Fruit fly (Drosophila melanogaster) whole organism, embryonic: ENCODE data around the gene Ugt49B2.
A peak's percentile ranks its signal among the peaks of the same experiment; 100 is the strongest.

Source experiments
- Atf6 ChIP-seq: fragments of 200-800 bp; sonication (Bioruptor generic); IDR thresholded peaks from 2 replicates; pipeline ENCODE4 v1.3.6; 2022; ENCODE audit warnings: missing biosample characterization, missing genetic modification characterization
- CG12219 ChIP-seq: fragments of 200-800 bp; sonication (Bioruptor generic); optimal IDR thresholded peaks from 3 replicates; lab custom pipeline; 2018; ENCODE audit warnings: missing biosample characterization, mild to moderate bottlenecking, missing genetic modification characterization
- CG17328 ChIP-seq: fragments of 200-800 bp; sonication (Bioruptor generic); IDR thresholded peaks from 2 replicates; pipeline ENCODE4 v1.3.6; 2022; ENCODE audit warnings: missing biosample characterization, missing genetic modification characterization
- CG17359 ChIP-seq: fragments of 200-800 bp; sonication (Bioruptor generic); optimal IDR thresholded peaks from 3 replicates; lab custom pipeline; 2018; ENCODE audit warnings: missing biosample characterization, mild to moderate bottlenecking, missing genetic modification characterization, moderate library complexity
- CG1792 ChIP-seq: fragments of 200-800 bp; sonication (Bioruptor generic); optimal IDR thresholded peaks from 2 replicates; lab custom pipeline; 2016; ENCODE audit warnings: missing biosample characterization, missing genetic modification characterization
- CG2129 ChIP-seq: fragments of 200-800 bp; sonication (Bioruptor generic); IDR thresholded peaks from 2 replicates; pipeline ENCODE4 v1.3.6; 2022; ENCODE audit warnings: missing biosample characterization, missing genetic modification characterization; ENCODE audit not compliant: partially characterized antibody
- CG3281 ChIP-seq: fragments of 200-800 bp; sonication (Bioruptor generic); optimal IDR thresholded peaks from 3 replicates; lab custom pipeline; 2017; ENCODE audit warnings: missing biosample characterization, mild to moderate bottlenecking, missing genetic modification characterization
- CG3847 ChIP-seq: fragments of 200-800 bp; sonication (Bioruptor generic); IDR thresholded peaks from 2 replicates; pipeline ENCODE4 v1.3.6; 2022; ENCODE audit warnings: missing biosample characterization, missing genetic modification characterization
- CG4424 ChIP-seq: fragments of 200-800 bp; sonication (Bioruptor generic); optimal IDR thresholded peaks from 3 replicates; lab custom pipeline; 2016; ENCODE audit warnings: missing biosample characterization, missing genetic modification characterization
- CG4707 ChIP-seq: fragments of 200-800 bp; sonication (Bioruptor generic); optimal IDR thresholded peaks from 2 replicates; lab custom pipeline; 2018; ENCODE audit warnings: missing biosample characterization, mild to moderate bottlenecking, missing genetic modification characterization, moderate library complexity
- CG6689 ChIP-seq: fragments of 200-800 bp; sonication (Bioruptor generic); IDR thresholded peaks from 2 replicates; pipeline ENCODE4 v1.3.6; 2022; ENCODE audit warnings: missing biosample characterization, missing genetic modification characterization
- CG6813 ChIP-seq: fragments of 200-800 bp; sonication (Bioruptor generic); optimal IDR thresholded peaks from 2 replicates; lab custom pipeline; 2017; ENCODE audit warnings: missing biosample characterization, missing genetic modification characterization, mild to moderate bottlenecking, moderate library complexity, missing genetic modification reagents
- CG7839 ChIP-seq: fragments of 200-800 bp; sonication (Bioruptor generic); optimal IDR thresholded peaks from 3 replicates; lab custom pipeline; 2018; ENCODE audit warnings: missing biosample characterization, mild to moderate bottlenecking, missing genetic modification characterization, moderate library complexity
- CG8089 ChIP-seq: fragments of 200-800 bp; sonication (Bioruptor generic); optimal IDR thresholded peaks from 3 replicates; lab custom pipeline; 2016; ENCODE audit warnings: missing biosample characterization, missing genetic modification characterization
- CG8281 ChIP-seq: fragments of 200-800 bp; sonication (Bioruptor generic); optimal IDR thresholded peaks from 2 replicates; lab custom pipeline; 2018; ENCODE audit warnings: missing biosample characterization, mild to moderate bottlenecking, missing genetic modification characterization, moderate library complexity
- CG8359 ChIP-seq: fragments of 200-800 bp; sonication (Bioruptor generic); optimal IDR thresholded peaks from 2 replicates; lab custom pipeline; 2017; ENCODE audit warnings: missing biosample characterization, mild to moderate bottlenecking, missing genetic modification characterization, borderline replicate concordance
- CG9215 ChIP-seq: fragments of 200-800 bp; sonication (Bioruptor generic); IDR thresholded peaks from 2 replicates; pipeline ENCODE4 v1.3.6; 2022; ENCODE audit warnings: missing biosample characterization, missing genetic modification characterization
- CHES-1-like ChIP-seq: fragments of 200-800 bp; sonication (Bioruptor generic); optimal IDR thresholded peaks from 2 replicates; lab custom pipeline; 2016; ENCODE audit warnings: missing biosample characterization, missing genetic modification characterization
- Doc2 ChIP-seq: fragments of 200-800 bp; sonication (Bioruptor generic); IDR thresholded peaks from 2 replicates; pipeline ENCODE4 v1.3.6; 2022; ENCODE audit warnings: missing biosample characterization, missing genetic modification characterization
- Elba2 ChIP-seq: fragments of 200-800 bp; sonication (Bioruptor generic); optimal IDR thresholded peaks from 3 replicates; lab custom pipeline; 2016; ENCODE audit warnings: missing biosample characterization, missing genetic modification characterization
- Gug ChIP-seq: fragments of 200-800 bp; sonication (Bioruptor generic); IDR thresholded peaks from 4 replicates; pipeline ENCODE4 v1.3.6; 2022; ENCODE audit warnings: missing biosample characterization, missing genetic modification characterization
- Mrtf ChIP-seq: fragments of 200-800 bp; sonication (Bioruptor generic); IDR thresholded peaks from 3 replicates; pipeline ENCODE4 v1.3.6; 2022; ENCODE audit warnings: missing biosample characterization, missing genetic modification characterization
- NK7.1 ChIP-seq: fragments of 200-800 bp; sonication (Bioruptor generic); optimal IDR thresholded peaks from 3 replicates; lab custom pipeline; 2016; ENCODE audit warnings: missing biosample characterization, missing genetic modification characterization
- Nf-YA ChIP-seq: fragments of 200-800 bp; sonication (Bioruptor generic); IDR thresholded peaks from 2 replicates; pipeline ENCODE4 v1.3.6; 2022; ENCODE audit warnings: missing biosample characterization, missing genetic modification characterization
- NfI ChIP-seq: fragments of 200-800 bp; sonication (Bioruptor generic); optimal IDR thresholded peaks from 3 replicates; lab custom pipeline; 2018; ENCODE audit warnings: missing biosample characterization, mild to moderate bottlenecking, missing genetic modification characterization, moderate library complexity
- Side ChIP-seq: fragments of 200-800 bp; sonication (Bioruptor generic); optimal IDR thresholded peaks from 2 replicates; lab custom pipeline; 2016; ENCODE audit warnings: missing biosample characterization, missing genetic modification characterization
- Stat92E ChIP-seq, 3 experiments: fragments of >200 bp in 2 of 3; fragments of 200-800 bp in 1 of 3; sonication (Bioruptor generic) in 1 of 3; optimal IDR thresholded peaks; 2 replicates each; lab custom pipeline; 2017 to 2019; ENCODE audit warnings: missing biosample characterization in 3 of 3, missing genetic modification characterization in 3 of 3, mild to moderate bottlenecking in 1 of 3, moderate library complexity in 1 of 3
- ab ChIP-seq: fragments of 200-800 bp; sonication (Bioruptor generic); optimal IDR thresholded peaks from 2 replicates; lab custom pipeline; 2016; ENCODE audit warnings: missing biosample characterization, missing genetic modification characterization
- bab2 ChIP-seq: fragments of 200-800 bp; sonication (Bioruptor generic); optimal IDR thresholded peaks from 2 replicates; lab custom pipeline; 2016; ENCODE audit warnings: missing biosample characterization, missing genetic modification characterization
- btn ChIP-seq: fragments of 200-800 bp; sonication (Bioruptor generic); optimal IDR thresholded peaks from 2 replicates; lab custom pipeline; 2016; ENCODE audit warnings: missing biosample characterization, missing genetic modification characterization
- cato ChIP-seq: fragments of 200-800 bp; sonication (Bioruptor generic); optimal IDR thresholded peaks from 2 replicates; lab custom pipeline; 2016; ENCODE audit warnings: missing biosample characterization, missing genetic modification characterization, borderline replicate concordance
- corto ChIP-seq: fragments of 200-800 bp; sonication (Bioruptor generic); optimal IDR thresholded peaks from 2 replicates; lab custom pipeline; 2016; ENCODE audit warnings: missing biosample characterization, mild to moderate bottlenecking, missing genetic modification characterization, moderate library complexity
- crc ChIP-seq: fragments of 200-800 bp; sonication (Bioruptor generic); optimal IDR thresholded peaks from 2 replicates; lab custom pipeline; 2016; ENCODE audit warnings: missing biosample characterization, missing genetic modification characterization
- dan ChIP-seq: fragments of 200-800 bp; sonication (Bioruptor generic); IDR thresholded peaks from 2 replicates; pipeline ENCODE4 v1.3.6; 2022; ENCODE audit warnings: missing biosample characterization, missing genetic modification characterization
- dm ChIP-seq: fragments of 200-800 bp; sonication (Bioruptor generic); optimal IDR thresholded peaks from 3 replicates; lab custom pipeline; 2016; ENCODE audit warnings: missing biosample characterization, missing genetic modification characterization
- ewg ChIP-seq: fragments of 200-800 bp; sonication (Bioruptor generic); optimal IDR thresholded peaks from 3 replicates; lab custom pipeline; 2017; ENCODE audit warnings: mild to moderate bottlenecking, missing biosample characterization, missing genetic modification reagents, missing genetic modification characterization
- eyg ChIP-seq: fragments of 200-800 bp; sonication (Bioruptor generic); optimal IDR thresholded peaks from 3 replicates; lab custom pipeline; 2016; ENCODE audit warnings: missing biosample characterization, missing genetic modification characterization
- fru ChIP-seq: fragments of >200 bp; optimal IDR thresholded peaks from 2 replicates; lab custom pipeline; 2017
- gt ChIP-seq: fragments of 200-800 bp; sonication (Bioruptor generic); IDR thresholded peaks from 2 replicates; pipeline ENCODE4 v1.3.6; 2022; ENCODE audit warnings: missing biosample characterization, missing genetic modification characterization
- jigr1 ChIP-seq: fragments of 200-800 bp; sonication (Bioruptor generic); IDR thresholded peaks from 3 replicates; pipeline ENCODE4 v1.3.6; 2022; ENCODE audit warnings: missing biosample characterization, missing genetic modification characterization
- lab ChIP-seq: fragments of 200-800 bp; sonication (Bioruptor generic); optimal IDR thresholded peaks from 3 replicates; lab custom pipeline; 2017; ENCODE audit warnings: missing biosample characterization, missing genetic modification characterization, mild to moderate bottlenecking, moderate library complexity, missing genetic modification reagents
- maf-S ChIP-seq: fragments of 200-800 bp; sonication (Bioruptor generic); optimal IDR thresholded peaks from 2 replicates; lab custom pipeline; 2016; ENCODE audit warnings: missing biosample characterization, missing genetic modification characterization
- nau ChIP-seq: fragments of 200-800 bp; sonication (Bioruptor generic); optimal IDR thresholded peaks from 3 replicates; lab custom pipeline; 2017; ENCODE audit warnings: missing biosample characterization, mild to moderate bottlenecking, missing genetic modification characterization, missing genetic modification reagents
- pzg ChIP-seq: fragments of 200-800 bp; sonication (Bioruptor generic); optimal IDR thresholded peaks from 3 replicates; lab custom pipeline; 2018; ENCODE audit warnings: missing biosample characterization, mild to moderate bottlenecking, missing genetic modification characterization, moderate library complexity
- repo ChIP-seq: fragments of 200-800 bp; sonication (Bioruptor generic); optimal IDR thresholded peaks from 2 replicates; lab custom pipeline; 2016; ENCODE audit warnings: missing biosample characterization, missing genetic modification characterization
- salm ChIP-seq: fragments of 200-800 bp; sonication (Bioruptor generic); optimal IDR thresholded peaks from 2 replicates; lab custom pipeline; 2018; ENCODE audit warnings: missing biosample characterization, mild to moderate bottlenecking, missing genetic modification characterization
- sens ChIP-seq: fragments of 200-800 bp; sonication (Bioruptor generic); peaks from one replicate; lab custom pipeline; 2016; ENCODE audit warnings: missing biosample characterization, missing genetic modification characterization
- slbo ChIP-seq: fragments of 200-800 bp; sonication (Bioruptor generic); IDR thresholded peaks from 2 replicates; pipeline ENCODE4 v1.3.6; 2022; ENCODE audit warnings: missing biosample characterization, missing genetic modification characterization
- sqz ChIP-seq: fragments of 200-800 bp; sonication (Bioruptor generic); optimal IDR thresholded peaks from 3 replicates; lab custom pipeline; 2018; ENCODE audit warnings: missing biosample characterization, mild to moderate bottlenecking, missing genetic modification characterization
- trem ChIP-seq: fragments of 200-800 bp; optimal IDR thresholded peaks from 3 replicates; lab custom pipeline; 2019; ENCODE audit warnings: missing biosample characterization, mild to moderate bottlenecking, missing genetic modification characterization, moderate library complexity
- tup ChIP-seq: fragments of 200-800 bp; sonication (Bioruptor generic); optimal IDR thresholded peaks from 2 replicates; lab custom pipeline; 2016; ENCODE audit warnings: missing biosample characterization, mild to moderate bottlenecking, missing genetic modification characterization, moderate library complexity
- wor ChIP-seq: fragments of 200-800 bp; sonication (Bioruptor generic); IDR thresholded peaks from 2 replicates; pipeline ENCODE4 v1.3.6; 2022; ENCODE audit warnings: missing biosample characterization, missing genetic modification characterization
- yki ChIP-seq: fragments of >200 bp; optimal IDR thresholded peaks from 3 replicates; lab custom pipeline; 2018

Ugt49B2 gene

DNA sequence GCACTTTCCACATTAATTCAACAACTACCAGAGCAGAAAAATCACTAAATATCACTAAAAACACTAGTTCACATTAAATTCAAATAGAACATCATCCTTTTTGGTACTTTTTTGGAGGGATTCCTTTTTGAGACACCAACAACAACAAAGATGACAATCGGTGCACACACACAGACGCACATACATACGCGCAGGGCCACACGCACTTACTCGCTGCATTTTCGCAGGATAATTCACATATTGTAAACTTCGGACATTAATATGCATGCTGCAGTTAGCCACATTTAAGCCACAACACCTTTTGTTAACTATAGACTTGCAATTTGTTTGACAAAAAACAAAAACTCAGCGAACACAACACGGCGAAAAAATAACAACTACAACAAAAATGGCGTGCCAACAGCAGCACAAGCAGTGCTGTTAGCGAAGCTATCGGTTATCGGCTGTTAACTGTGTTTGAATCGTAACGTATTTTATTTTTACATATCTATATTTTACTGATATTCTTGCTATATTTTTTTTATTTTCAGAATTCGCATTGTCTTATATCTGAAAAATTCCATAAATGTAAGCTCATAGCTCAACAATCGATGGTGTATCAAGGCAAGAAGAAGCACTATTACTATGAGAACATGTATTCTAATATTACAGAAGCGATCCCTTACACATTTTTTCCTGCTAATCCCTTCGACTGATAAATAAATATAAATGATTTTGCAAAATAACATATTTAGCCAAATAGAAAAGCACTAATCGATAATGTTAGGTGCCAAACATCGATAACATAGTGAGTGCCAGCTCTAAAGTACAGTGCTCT is 40.0 kb downstream of the Ugt49B2 start (continued):
- TF ChIP-seq Nf-YA (GFP tag; lab: Robert Waterston, UW), result no peak
- TF ChIP-seq NK7.1 (GFP tag; lab: Kevin White, UChicago), result no peak
- no peak; the same call in 1 of the 2 replicates for TF ChIP-seq CG2129
- no peak for TF ChIP-seq maf-S
- TF ChIP-seq Doc2 (GFP tag; lab: Robert Waterston, UW), result no peak
- peak; percentile 32 for TF ChIP-seq pzg (GFP tag; lab: Kevin White, UChicago)
- no peak for TF ChIP-seq CG8281 (tag; lab: Kevin White, UChicago)
- TF ChIP-seq bab2 (GFP tag; lab: Kevin White, UChicago), result no peak
- no peak for TF ChIP-seq fru
- peak; percentile 17 for TF ChIP-seq Elba2
- TF ChIP-seq wor (GFP tag; lab: Robert Waterston, UW), result no peak
- no peak for TF ChIP-seq CG3847 (GFP tag; lab: Robert Waterston, UW)
- TF ChIP-seq CG9215 (GFP tag; lab: Robert Waterston, UW), result no peak
- TF ChIP-seq CG8359 (GFP tag; lab: Kevin White, UChicago), result no peak
- no peak for TF ChIP-seq Atf6 (GFP tag; lab: Robert Waterston, UW)
- no peak for TF ChIP-seq jigr1
- TF ChIP-seq Side (GFP tag; lab: Kevin White, UChicago), result no peak
- TF ChIP-seq trem, result peak; percentile 59
- no peak for TF ChIP-seq CG6813 (GFP tag; lab: Kevin White, UChicago)
- TF ChIP-seq CG17359, result no peak
- no peak for TF ChIP-seq yki (lab: Kevin White, UChicago)
- no peak for TF ChIP-seq CG6689 (GFP tag; lab: Robert Waterston, UW)
- no peak for TF ChIP-seq slbo
- no peak for TF ChIP-seq Stat92E (GFP tag; optimal IDR thresholded peaks at IDR 0.05; lab: Kevin White, UChicago)
- no peak for TF ChIP-seq CG1792 (GFP tag; lab: Kevin White, UChicago)
- TF ChIP-seq CG17328, result no peak
- TF ChIP-seq cato (GFP tag; lab: Kevin White, UChicago), result no peak
- TF ChIP-seq ab (GFP tag; lab: Kevin White, UChicago), result no peak
- TF ChIP-seq ewg (GFP tag; lab: Kevin White, UChicago), result no peak
- no peak for TF ChIP-seq CG7839
- TF ChIP-seq corto (GFP tag; lab: Kevin White, UChicago), result no peak
- no peak for TF ChIP-seq dan
- no peak for TF ChIP-seq lab (GFP tag; lab: Kevin White, UChicago)
- TF ChIP-seq dm (GFP tag; lab: Kevin White, UChicago), result no peak
- TF ChIP-seq CG4424 (GFP tag; lab: Kevin White, UChicago), result no peak
- no peak for TF ChIP-seq Mrtf (GFP tag; lab: Robert Waterston, UW)
- TF ChIP-seq CG3281, result no peak
- no peak for TF ChIP-seq NfI (GFP tag; lab: Kevin White, UChicago)
- no peak for TF ChIP-seq gt (GFP tag; lab: Robert Waterston, UW)
- TF ChIP-seq CG8089, result no peak
- TF ChIP-seq, all 482 proteins: peak for 61

DNA sequence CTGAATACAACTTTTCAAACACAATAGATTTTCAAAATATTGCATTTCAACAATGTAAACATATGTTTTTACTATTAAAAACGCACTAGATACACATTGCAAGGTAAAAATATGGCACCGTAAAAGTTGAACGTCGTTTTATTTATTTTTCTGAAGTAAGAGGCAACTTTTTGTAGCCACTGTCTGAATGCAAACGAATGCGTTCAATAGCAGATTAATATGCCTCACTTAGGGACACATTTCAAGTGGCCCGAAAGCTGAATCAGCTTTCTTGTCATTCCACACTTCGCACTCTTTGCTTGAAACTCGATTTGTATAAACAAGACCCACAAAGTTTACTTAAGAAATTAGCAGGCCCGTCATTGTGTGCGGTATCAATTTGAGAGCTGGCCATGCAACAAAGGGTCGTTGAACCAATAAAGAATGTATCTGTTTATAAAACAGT is 49.6 kb downstream of the Ugt49B2 start:
- TF ChIP-seq eyg (GFP tag; lab: Kevin White, UChicago), result peak; percentile 15
- peak; percentile 3 for TF ChIP-seq salm (tag; lab: Kevin White, UChicago)
- TF ChIP-seq sqz (GFP tag; lab: Kevin White, UChicago), result peak; percentile 25
- TF ChIP-seq Gug, result no peak
- TF ChIP-seq CG12219 (GFP tag; lab: Kevin White, UChicago), result peak; percentile 56
- peak; percentile 58 for TF ChIP-seq CG4707
- no peak for TF ChIP-seq crc
- TF ChIP-seq CG3281, result peak; percentile 53
- peak; percentile 44 for TF ChIP-seq CHES-1-like (GFP tag; lab: Kevin White, UChicago)
- TF ChIP-seq repo, result peak; percentile 59
- no peak for TF ChIP-seq tup
- TF ChIP-seq sens (GFP tag; lab: Kevin White, UChicago), result peak; percentile 83
- peak; percentile 73 for TF ChIP-seq nau (GFP tag; lab: Kevin White, UChicago)
- TF ChIP-seq yki (lab: Kevin White, UChicago), result no peak
- TF ChIP-seq btn (GFP tag; lab: Kevin White, UChicago), result peak; percentile 17
